Fruit fly (Drosophila melanogaster): ENCODE results near the gene CG9702.

CG9702 gene

dm6 chr3R:30561207-30561606, 18.0 kb upstream of the CG9702 start:
- no peak for TF ChIP-seq CG8478 (optimal IDR thresholded peaks at IDR 0.05)
- no peak for TF ChIP-seq pan (optimal IDR thresholded peaks at IDR 0.05)
- TF ChIP-seq usp (GFP tag; optimal IDR thresholded peaks at IDR 0.05) = no peak
- TF ChIP-seq EcR (GFP tag; optimal IDR thresholded peaks at IDR 0.05) = no peak
- TF ChIP-seq Dll (optimal IDR thresholded peaks at IDR 0.05) = no peak
- no peak for TF ChIP-seq psq (optimal IDR thresholded peaks at IDR 0.05)

DNA sequence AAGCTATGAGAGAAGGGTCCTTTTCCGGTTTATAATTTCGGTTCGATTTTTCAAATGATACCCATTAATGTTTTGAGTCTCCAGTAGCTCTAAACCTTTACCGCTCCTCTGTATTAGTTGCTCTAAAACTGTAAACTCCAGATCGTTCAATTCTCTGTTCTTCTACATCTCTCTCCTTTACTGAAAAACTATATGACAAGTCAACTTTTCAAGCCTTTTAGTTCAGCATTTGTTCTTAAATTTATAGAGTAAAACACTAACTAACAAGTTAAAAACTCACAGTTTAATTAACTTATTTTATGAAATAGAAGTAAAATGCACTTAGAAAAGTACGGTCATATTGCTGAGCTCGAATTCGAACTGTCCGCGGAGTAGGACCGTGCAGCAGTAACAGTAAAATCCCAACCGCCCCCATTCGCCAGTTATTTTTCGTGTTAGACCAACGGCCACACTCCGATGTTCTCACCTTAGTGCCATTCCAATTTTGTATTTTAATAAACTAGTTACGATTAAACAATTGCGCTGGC, 16.4 kb upstream of the CG9702 start:
- no peak for TF ChIP-seq usp (GFP tag; optimal IDR thresholded peaks at IDR 0.05)
- no peak for TF ChIP-seq EcR (GFP tag; optimal IDR thresholded peaks at IDR 0.05)
- TF ChIP-seq psq (optimal IDR thresholded peaks at IDR 0.05) = no peak
- no peak for TF ChIP-seq pan (optimal IDR thresholded peaks at IDR 0.05)
- no peak for TF ChIP-seq CG8478 (optimal IDR thresholded peaks at IDR 0.05)
- no peak for TF ChIP-seq Dll (optimal IDR thresholded peaks at IDR 0.05)

DNA sequence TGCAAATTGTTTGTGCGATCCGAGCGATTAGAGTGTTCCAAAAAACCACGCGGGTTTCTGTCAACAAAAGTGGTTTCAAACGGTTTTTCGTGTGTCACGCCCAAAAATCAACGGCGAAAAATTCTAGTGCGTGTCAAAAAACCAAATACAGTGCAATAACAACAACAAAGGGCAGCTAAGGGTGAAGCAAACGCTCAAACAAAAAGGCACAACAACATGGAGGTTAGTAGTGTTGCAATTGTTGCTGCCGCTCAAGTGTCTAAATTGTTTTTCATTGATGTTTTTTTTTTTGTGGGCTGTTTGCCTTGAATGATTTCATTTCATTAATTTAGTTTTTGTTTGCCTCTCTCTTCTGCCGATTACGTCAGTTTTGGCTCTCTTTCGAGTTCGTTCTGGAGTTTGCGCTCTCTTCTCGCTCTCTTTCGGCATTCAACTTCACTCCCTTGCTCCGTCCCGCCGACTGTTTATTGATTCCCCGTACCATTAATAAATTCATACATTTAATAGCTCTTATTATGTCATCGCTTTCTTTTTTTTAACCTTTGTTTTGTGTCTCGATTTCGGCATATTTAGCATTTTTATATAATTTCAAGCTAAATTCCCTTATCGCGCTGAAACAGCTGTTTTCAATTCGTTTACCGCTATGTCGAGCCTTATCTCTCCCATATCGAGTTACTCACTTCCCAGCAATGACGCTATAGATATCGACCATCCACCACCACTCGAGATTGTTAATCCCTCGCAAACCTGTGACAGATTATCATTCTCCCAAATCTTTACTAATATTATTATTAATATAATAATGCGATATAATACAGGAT, 15.8 kb upstream of the CG9702 start:
- no peak for TF ChIP-seq usp (GFP tag; optimal IDR thresholded peaks at IDR 0.05)
- no peak for TF ChIP-seq pan (optimal IDR thresholded peaks at IDR 0.05)
- TF ChIP-seq psq (optimal IDR thresholded peaks at IDR 0.05) = no peak
- TF ChIP-seq CG8478 (optimal IDR thresholded peaks at IDR 0.05) = no peak
- TF ChIP-seq EcR (GFP tag; optimal IDR thresholded peaks at IDR 0.05) = no peak
- TF ChIP-seq Dll (optimal IDR thresholded peaks at IDR 0.05) = no peak

DNA sequence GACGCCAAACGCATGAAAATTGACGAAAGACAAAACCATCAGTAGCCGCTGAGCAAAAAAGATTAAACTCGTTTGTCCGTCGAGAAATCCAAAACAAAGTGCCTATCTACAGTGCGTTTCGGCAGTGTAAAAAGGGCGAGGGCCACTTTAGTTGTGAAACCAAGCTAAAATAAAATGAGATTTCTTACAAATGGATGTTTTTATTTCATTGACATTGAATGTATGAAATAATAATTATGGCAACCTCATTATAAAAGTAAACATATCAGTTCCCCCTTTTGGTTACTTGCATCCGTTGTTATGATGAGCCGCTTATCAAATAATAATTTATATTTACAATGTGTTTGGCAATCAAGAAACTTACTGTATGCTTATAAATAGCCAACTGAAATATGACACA, 14.8 kb upstream of the CG9702 start:
- TF ChIP-seq psq (optimal IDR thresholded peaks at IDR 0.05) = no peak
- TF ChIP-seq EcR (GFP tag; optimal IDR thresholded peaks at IDR 0.05) = no peak
- TF ChIP-seq pan (optimal IDR thresholded peaks at IDR 0.05) = no peak
- no peak for TF ChIP-seq usp (GFP tag; optimal IDR thresholded peaks at IDR 0.05)
- TF ChIP-seq CG8478 (optimal IDR thresholded peaks at IDR 0.05) = no peak
- TF ChIP-seq Dll (optimal IDR thresholded peaks at IDR 0.05) = no peak

dm6 chr3R:30566181-30566902, 12.9 kb upstream of the CG9702 start:
- TF ChIP-seq EcR (GFP tag; optimal IDR thresholded peaks at IDR 0.05) (peak in 1 of 2 experiments; percentile 42), Dll (optimal IDR thresholded peaks at IDR 0.05) (no peak), pan (optimal IDR thresholded peaks at IDR 0.05) (no peak)

DNA sequence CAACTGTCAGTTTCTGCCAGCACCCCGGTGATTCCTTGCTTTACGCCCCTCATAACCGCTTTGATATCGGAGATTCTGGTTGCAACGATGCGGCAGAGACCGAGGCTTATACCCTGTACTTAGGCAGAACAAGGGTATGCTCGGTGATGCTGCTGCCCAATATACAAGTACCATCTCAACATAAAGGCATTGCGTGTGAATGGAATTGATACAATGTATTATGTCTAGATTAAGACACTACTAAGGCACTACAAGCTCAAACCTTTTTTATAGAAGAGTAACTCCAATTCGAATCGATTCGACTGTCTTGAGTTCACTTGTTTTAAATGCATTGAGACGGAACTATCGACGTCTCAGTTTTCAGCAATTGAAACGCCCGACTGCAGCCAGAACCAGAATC, 12.0 kb upstream of the CG9702 start:
- TF ChIP-seq pan (optimal IDR thresholded peaks at IDR 0.05) = peak; percentile 43
- no peak for TF ChIP-seq EcR (GFP tag; optimal IDR thresholded peaks at IDR 0.05)

DNA sequence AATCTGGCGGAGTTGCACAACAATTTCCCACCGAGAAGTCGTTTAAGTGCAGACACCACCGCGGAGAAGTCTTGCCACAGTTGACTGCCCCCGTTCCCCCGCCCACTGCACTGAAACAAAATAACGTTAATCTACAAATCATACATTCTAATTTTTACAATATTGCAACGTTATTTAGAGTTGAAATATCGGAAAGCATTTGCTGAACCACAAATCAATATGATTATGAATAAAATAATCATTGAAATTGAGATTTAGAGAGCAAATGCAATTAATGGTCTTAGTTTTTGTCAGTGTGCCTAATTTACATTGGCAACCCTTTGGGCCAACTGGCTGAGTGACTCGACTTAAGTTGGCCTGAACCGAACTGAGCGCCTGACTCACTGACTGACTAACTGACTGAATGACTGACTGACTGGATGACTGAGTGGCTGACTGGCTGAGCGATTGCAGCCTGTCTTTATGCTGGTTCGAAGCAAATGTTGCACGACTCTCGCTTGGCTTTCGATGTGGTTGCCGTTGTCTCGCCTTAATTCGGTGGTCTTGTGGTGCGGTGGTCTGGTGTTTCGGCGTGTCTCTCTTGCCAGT, 8.6 kb upstream of the CG9702 start:
- TF ChIP-seq CG8478 (optimal IDR thresholded peaks at IDR 0.05) (no peak), EcR (GFP tag; optimal IDR thresholded peaks at IDR 0.05) (no peak), Dll (optimal IDR thresholded peaks at IDR 0.05) (no peak), usp (GFP tag; optimal IDR thresholded peaks at IDR 0.05) (no peak), pan (optimal IDR thresholded peaks at IDR 0.05) (no peak), psq (optimal IDR thresholded peaks at IDR 0.05) (no peak)

- TF ChIP-seq pan (optimal IDR thresholded peaks at IDR 0.05) = no peak
- TF ChIP-seq usp (GFP tag; optimal IDR thresholded peaks at IDR 0.05) = no peak
- TF ChIP-seq CG8478 (optimal IDR thresholded peaks at IDR 0.05) = no peak
- no peak for TF ChIP-seq EcR (GFP tag; optimal IDR thresholded peaks at IDR 0.05)
- TF ChIP-seq psq (optimal IDR thresholded peaks at IDR 0.05) = no peak
- TF ChIP-seq Dll (optimal IDR thresholded peaks at IDR 0.05) = no peak
Observed at dm6 chr3R:30583542-30583941, 4.3 kb downstream of the CG9702 start, which contains the start of gene Rpt6R. Gene Rpt6R (minus strand): TSS chr3R:30583697.

- TF ChIP-seq pan (optimal IDR thresholded peaks at IDR 0.05) = no peak
- TF ChIP-seq Dll (optimal IDR thresholded peaks at IDR 0.05) = no peak
- no peak for TF ChIP-seq EcR (GFP tag; optimal IDR thresholded peaks at IDR 0.05)
- no peak for TF ChIP-seq CG8478 (optimal IDR thresholded peaks at IDR 0.05)
- TF ChIP-seq usp (GFP tag; optimal IDR thresholded peaks at IDR 0.05) = no peak
- TF ChIP-seq psq (optimal IDR thresholded peaks at IDR 0.05) = no peak
Observed at dm6 chr3R:30587196-30587753, 8.0 kb downstream of the CG9702 start, which contains the start of gene CG9717. Gene CG9717 (minus strand): TSS chr3R:30587302.

dm6 chr3R:30590237-30590636, 11.0 kb downstream of the CG9702 start:
- TF ChIP-seq pan (optimal IDR thresholded peaks at IDR 0.05) (no peak), usp (GFP tag; optimal IDR thresholded peaks at IDR 0.05) (no peak), EcR (GFP tag; optimal IDR thresholded peaks at IDR 0.05) (no peak), Dll (optimal IDR thresholded peaks at IDR 0.05) (no peak), CG8478 (optimal IDR thresholded peaks at IDR 0.05) (no peak), psq (optimal IDR thresholded peaks at IDR 0.05) (no peak)

- TF ChIP-seq Dll (optimal IDR thresholded peaks at IDR 0.05) (no peak), pan (optimal IDR thresholded peaks at IDR 0.05) (no peak), CG8478 (optimal IDR thresholded peaks at IDR 0.05) (no peak), psq (optimal IDR thresholded peaks at IDR 0.05) (no peak), usp (GFP tag; optimal IDR thresholded peaks at IDR 0.05) (no peak), EcR (GFP tag; optimal IDR thresholded peaks at IDR 0.05) (no peak)
Observed at dm6 chr3R:30590845-30591244, 11.6 kb downstream of the CG9702 start.
